Worm (Caenorhabditis elegans) whole organism, late embryonic: ENCODE data around the gene fmi-1.

ENCODE experiments used
- ceh-45 ChIP-seq: fragments of 200-800 bp; sonication (Bioruptor generic); IDR thresholded peaks from 2 replicates; pipeline ENCODE4 v1.3.6; 2022; ENCODE audit warnings: missing genetic modification reagents, missing genetic modification characterization, missing compliant biosample characterization
- pha-4 ChIP-seq: fragments of 150-350 bp; optimal IDR thresholded peaks from 2 replicates; lab custom pipeline; 2018; ENCODE audit warnings: missing biosample characterization, missing genetic modification reagents, missing genetic modification characterization
- sox-4 ChIP-seq: sonication (generic microtip); optimal IDR thresholded peaks from 2 replicates; lab custom pipeline; 2017; ENCODE audit warnings: mild to moderate bottlenecking, missing genetic modification characterization, inconsistent platforms, missing compliant biosample characterization

DNA sequence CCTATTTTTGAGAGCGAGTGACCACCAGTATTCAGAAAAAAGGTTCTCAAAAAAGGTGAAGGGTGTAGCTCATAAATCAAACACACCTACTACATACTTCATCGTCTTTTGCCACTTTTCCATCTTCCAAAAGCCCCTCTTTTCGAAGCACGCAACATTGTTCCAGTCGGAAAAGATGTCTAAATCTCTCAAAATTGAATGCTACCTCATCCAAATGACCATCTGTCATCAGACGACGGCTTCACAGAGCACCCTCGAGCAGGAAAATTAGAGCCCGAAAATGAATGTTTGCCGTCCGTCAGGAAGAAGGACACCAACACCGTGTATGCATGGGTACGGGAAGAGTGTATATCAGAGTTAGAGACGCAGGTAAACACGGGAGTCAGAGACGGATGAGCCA lies 2.7 kb downstream of the fmi-1 start:
- no peak for TF ChIP-seq sox-4 (tag; lab: Kevin White, UChicago)
- no peak for TF ChIP-seq pha-4 (tag; lab: Kevin White, UChicago)
- TF ChIP-seq ceh-45: no peak
